Fruit fly (Drosophila melanogaster) whole organism, pupa: Measurements from ENCODE around the gene CG3309.

Experiments
- CG14655 ChIP-seq: fragments of 200-800 bp; sonication (Bioruptor generic); optimal IDR thresholded peaks from 3 replicates; lab custom pipeline; 2017; ENCODE audit warnings: mild to moderate bottlenecking, missing biosample characterization, missing genetic modification reagents, missing genetic modification characterization
- CG34367 ChIP-seq: fragments of 200-800 bp; sonication (Bioruptor generic); optimal IDR thresholded peaks from 2 replicates; lab custom pipeline; 2018; ENCODE audit warnings: missing biosample characterization, mild to moderate bottlenecking, missing genetic modification characterization
- D1 ChIP-seq: fragments of 200-800 bp; sonication (Bioruptor generic); optimal IDR thresholded peaks from 2 replicates; lab custom pipeline; 2018; ENCODE audit warnings: missing biosample characterization, mild to moderate bottlenecking, missing genetic modification characterization, moderate library complexity
- rn ChIP-seq: fragments of 200-800 bp; sonication (Bioruptor generic); IDR thresholded peaks from 2 replicates; pipeline ENCODE4 v1.3.6; 2022; ENCODE audit warnings: missing biosample characterization, missing genetic modification characterization

- TF ChIP-seq CG14655 (GFP tag; lab: Kevin White, UChicago) (no peak), D1 (tag; lab: Kevin White, UChicago) (no peak), rn (GFP tag; lab: Robert Waterston, UW) (no peak), CG34367 (tag; lab: Kevin White, UChicago) (peak; percentile 40)
Observed at dm6 chrX:5311838-5312339, 17.3 kb downstream of the CG3309 start, which contains the start of the genes TrxT and dhd.
